Worm (Caenorhabditis elegans): ENCODE measurements around the gene gphr-1.

The gphr-1 gene

DNA sequence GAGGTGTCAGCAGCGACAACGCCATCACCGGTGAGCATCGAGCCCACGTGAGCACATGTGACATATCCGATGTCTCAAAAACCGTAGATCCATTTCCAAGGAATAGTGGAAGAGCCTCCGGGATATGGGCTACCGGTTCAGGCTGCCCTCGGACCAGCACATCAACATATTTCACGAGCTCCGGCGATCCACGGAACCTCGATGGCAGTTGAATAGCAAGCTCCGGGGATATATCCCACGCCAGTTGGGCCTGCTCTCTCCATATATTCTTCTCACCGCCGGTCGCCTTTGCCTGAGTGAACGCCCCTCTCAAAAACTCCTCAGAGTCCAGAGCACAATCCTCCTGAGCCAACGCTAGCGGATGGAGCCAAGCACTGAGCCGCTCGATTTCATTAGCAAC is 40.9 kb downstream of the gphr-1 start:
- TF ChIP-seq ceh-30 (tag; optimal IDR thresholded peaks at IDR 0.05) (no peak), madf-2 (tag; optimal IDR thresholded peaks at IDR 0.05) (no peak)

DNA sequence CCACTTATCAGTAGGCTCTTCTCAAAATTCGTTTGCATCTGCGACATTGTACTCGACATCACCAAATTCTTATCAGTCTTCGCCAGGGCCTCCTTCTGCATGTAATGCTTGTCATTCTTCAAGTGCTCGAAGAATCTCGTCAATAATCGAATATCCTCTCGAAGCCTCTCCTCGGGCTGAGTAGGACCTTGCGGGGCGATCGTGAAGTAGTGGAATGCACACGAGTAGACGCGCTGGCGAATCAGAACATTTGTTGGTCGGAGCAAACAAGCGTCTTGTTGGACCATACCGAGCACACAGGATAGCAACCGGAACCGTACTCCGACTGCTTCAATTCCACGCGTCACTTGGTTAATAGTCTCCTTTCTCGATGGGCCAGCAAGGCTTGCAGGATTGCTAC is 41.6 kb downstream of the gphr-1 start:
- no peak for TF ChIP-seq ceh-6 (GFP tag; optimal IDR thresholded peaks at IDR 0.05)
- TF ChIP-seq pax-1 (tag; optimal IDR thresholded peaks at IDR 0.05): no peak
- TF ChIP-seq mec-3 (tag; optimal IDR thresholded peaks at IDR 0.05; ENCODE audit: borderline replicate concordance): no peak
- no peak for TF ChIP-seq K02D7.2 (tag; optimal IDR thresholded peaks at IDR 0.05)
- TF ChIP-seq nfya-1 (tag; optimal IDR thresholded peaks at IDR 0.05): no peak
- TF ChIP-seq ceh-22 (tag; optimal IDR thresholded peaks at IDR 0.05): no peak
- no peak for TF ChIP-seq hlh-30 (tag; optimal IDR thresholded peaks at IDR 0.05; ENCODE audit: insufficient read depth)

DNA sequence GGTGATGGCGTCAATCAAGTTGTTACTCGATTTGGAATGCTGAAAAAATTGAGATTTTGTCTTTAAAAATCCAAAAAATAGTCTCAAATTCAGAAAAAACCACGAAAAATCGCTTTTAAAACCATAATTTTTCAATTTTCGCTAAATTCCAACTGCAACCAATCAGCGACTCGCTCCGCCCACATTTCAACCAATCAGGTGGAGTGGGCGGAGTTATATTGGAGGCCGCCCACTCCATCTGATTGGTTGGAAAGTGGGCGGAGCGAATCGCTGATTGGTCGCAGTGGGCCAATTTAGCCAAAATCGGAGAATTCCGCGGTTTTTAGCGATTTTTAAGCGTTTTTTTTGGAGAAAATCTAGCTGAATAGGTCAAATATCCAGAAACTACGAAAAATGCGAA is 51.0 kb downstream of the gphr-1 start:
- no peak for TF ChIP-seq F13H6.1 (tag; optimal IDR thresholded peaks at IDR 0.05)
- TF ChIP-seq zip-5 (tag; optimal IDR thresholded peaks at IDR 0.05): no peak
- no peak for TF ChIP-seq elt-4 (tag; optimal IDR thresholded peaks at IDR 0.05)
- no peak for TF ChIP-seq gmeb-2 (tag; optimal IDR thresholded peaks at IDR 0.05)
- peak; percentile 98 for TF ChIP-seq nfya-1 (tag; optimal IDR thresholded peaks at IDR 0.05)
- TF ChIP-seq tbx-2 (tag; optimal IDR thresholded peaks at IDR 0.05): no peak
- no peak for TF ChIP-seq ceh-9 (tag; optimal IDR thresholded peaks at IDR 0.05)

DNA sequence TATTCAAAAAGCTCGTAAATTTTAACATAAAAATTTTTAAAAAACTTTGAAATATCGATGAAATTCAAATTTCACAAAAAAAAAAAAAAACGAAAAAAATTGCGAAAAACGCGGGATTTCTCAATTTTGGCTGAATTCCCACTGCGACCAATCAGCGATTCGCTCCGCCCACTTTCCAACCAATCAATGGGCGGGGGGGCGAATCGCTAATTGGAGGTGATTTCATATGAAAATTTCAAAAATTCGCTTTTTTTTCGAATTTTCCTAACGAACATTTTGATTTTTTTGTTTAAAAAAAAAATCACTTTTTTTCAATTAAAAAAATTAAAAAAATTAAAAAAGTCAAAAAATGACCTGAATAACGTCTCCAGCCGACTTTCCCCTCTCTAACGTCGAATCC is 51.5 kb downstream of the gphr-1 start:
- TF ChIP-seq hlh-8 (tag; optimal IDR thresholded peaks at IDR 0.05): no peak
- no peak for TF ChIP-seq lim-6 (tag; optimal IDR thresholded peaks at IDR 0.05)
- peak; percentile 78 for TF ChIP-seq nfya-1 (tag; optimal IDR thresholded peaks at IDR 0.05)

All from whole organism, late embryonic.